Worm (Caenorhabditis elegans) whole organism, mixed stage, embryonic: ENCODE results near the gene nhr-139.

Experiments used
- ces-1 ChIP-seq: fragments of 150-350 bp; optimal IDR thresholded peaks from 2 replicates; lab custom pipeline; 2014; ENCODE audit warnings: missing biosample characterization, missing genetic modification reagents, missing genetic modification characterization
- elt-3 ChIP-seq: fragments of 150-350 bp; optimal IDR thresholded peaks from 2 replicates; lab custom pipeline; 2014; ENCODE audit warnings: missing biosample characterization, missing genetic modification characterization
- unc-39 ChIP-seq: fragments of 150-350 bp; optimal IDR thresholded peaks from 2 replicates; lab custom pipeline; 2014; ENCODE audit warnings: missing biosample characterization, missing genetic modification characterization

DNA sequence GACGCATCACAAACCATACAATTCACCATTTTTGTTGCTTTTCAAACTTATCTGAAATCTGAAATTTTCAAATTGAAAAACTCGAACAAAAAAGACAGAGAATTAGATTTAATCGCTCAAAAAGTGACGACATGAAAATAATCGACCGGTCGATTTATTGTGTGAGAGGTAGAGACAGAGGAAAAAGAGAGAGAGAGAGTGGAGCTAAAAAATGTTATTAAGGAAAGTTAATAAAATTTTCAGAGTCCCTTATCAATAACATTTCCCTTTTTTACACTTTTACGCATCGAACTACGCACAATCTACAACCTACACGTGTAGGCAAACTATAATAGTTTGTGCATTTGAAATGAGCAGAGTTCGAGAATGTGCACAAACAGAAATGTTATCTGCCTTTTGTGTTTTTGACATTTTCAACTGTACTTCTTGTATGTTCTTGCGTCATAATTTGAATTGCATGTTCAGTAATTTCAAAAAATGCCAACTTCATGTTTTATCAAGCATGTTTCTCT, 9.5 kb upstream of the nhr-139 start, which contains the start of gene nhr-107:
- TF ChIP-seq elt-3 (tag; lab: Kevin White, UChicago) = no peak
- TF ChIP-seq unc-39 = no peak
- TF ChIP-seq ces-1 (GFP tag; lab: Kevin White, UChicago) = no peak
